Fruit fly (Drosophila melanogaster) whole organism: ENCODE results near the gene Gr93d.

ENCODE experiments used
- Dll ChIP-seq: fragments of >200 bp; optimal IDR thresholded peaks from 2 replicates; lab custom pipeline; 2017
- usp ChIP-seq: fragments of >200 bp; optimal IDR thresholded peaks from 2 replicates; lab custom pipeline; 2017; ENCODE audit warnings: missing biosample characterization, missing genetic modification characterization, mixed read lengths

DNA sequence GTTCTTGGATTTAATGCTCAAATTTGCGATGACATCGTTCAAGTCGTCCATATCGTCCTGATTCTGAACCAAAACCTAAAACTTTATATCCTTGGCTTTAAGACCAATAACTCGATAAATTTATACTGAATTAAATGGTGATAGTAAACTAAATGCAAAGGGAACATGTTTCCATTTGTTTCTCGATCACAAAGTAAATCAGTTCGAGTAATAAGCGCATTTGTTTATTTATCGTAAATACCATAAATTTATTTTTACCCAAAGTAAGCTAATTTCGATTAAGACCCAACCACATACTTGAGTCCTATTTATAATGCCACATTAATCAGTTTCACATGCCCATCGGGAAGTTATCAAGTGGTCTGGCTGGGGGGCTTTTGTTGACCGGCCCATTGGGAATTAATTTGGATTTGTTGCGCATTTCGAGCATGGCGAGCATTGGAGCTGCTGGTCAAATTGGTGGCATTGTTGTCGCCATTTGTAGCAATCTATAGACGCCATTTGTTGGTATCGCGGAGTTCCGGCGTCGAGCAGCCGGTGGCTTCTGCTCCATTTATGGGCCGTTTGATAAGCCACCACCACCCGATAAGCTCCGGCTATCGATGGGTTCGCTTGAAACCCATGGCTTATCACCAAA lies 23.1 kb upstream of the Gr93d start, which contains the start of gene CG31174:
- TF ChIP-seq usp (GFP tag; lab: Kevin White, UChicago) (no peak), Dll (no peak)
